Worm (Caenorhabditis elegans): ENCODE data around the gene ifd-2.

Gene ifd-2

DNA sequence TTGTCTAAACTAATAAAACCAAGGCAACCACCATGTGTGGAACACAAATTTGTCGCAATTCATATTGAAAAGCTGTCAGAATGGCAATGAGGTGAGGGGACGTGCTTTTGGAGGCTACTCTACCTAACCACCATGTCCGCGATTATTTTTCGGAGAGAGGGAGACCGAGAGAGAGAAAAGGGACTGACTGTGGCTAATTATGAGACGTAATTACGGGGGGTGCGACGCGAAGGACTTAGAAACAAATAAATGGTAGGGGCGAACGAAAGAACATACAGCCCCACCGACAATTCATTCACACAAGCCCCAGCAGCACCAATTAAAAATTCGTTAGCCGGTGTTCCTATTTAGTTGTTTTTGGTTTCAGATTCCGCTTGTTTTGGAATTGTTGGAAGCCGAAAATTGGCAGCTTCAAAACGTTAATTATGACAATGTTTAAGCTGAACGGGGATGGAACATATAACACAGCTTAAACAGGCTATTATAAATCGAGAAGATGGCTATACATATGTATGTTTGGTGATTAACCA, 37.1 kb upstream of the ifd-2 start:
- peak; percentile 36 for TF ChIP-seq nhr-25 (tag; optimal IDR thresholded peaks at IDR 0.05)
- no peak for TF ChIP-seq snpc-4 (tag; optimal IDR thresholded peaks at IDR 0.05)
- no peak for TF ChIP-seq lin-11 (tag; optimal IDR thresholded peaks at IDR 0.05)

- TF ChIP-seq sma-9 (GFP tag; optimal IDR thresholded peaks at IDR 0.05) (no peak), sma-9 (tag; optimal IDR thresholded peaks at IDR 0.05) (no peak), ceh-82 (tag; optimal IDR thresholded peaks at IDR 0.05) (no peak), sma-3 (GFP tag; optimal IDR thresholded peaks at IDR 0.05) (no peak), ceh-16 (tag; optimal IDR thresholded peaks at IDR 0.05) (no peak), lin-13 (GFP tag; optimal IDR thresholded peaks at IDR 0.05) (no peak), mab-5 (tag; optimal IDR thresholded peaks at IDR 0.05) (no peak), lsy-2 (tag; optimal IDR thresholded peaks at IDR 0.05) (no peak), lin-39 (tag; optimal IDR thresholded peaks at IDR 0.05) (no peak), lin-11 (tag; optimal IDR thresholded peaks at IDR 0.05) (no peak), nhr-25 (tag; optimal IDR thresholded peaks at IDR 0.05) (no peak), peb-1 (tag; optimal IDR thresholded peaks at IDR 0.05) (no peak), alr-1 (tag; optimal IDR thresholded peaks at IDR 0.05) (no peak), nhr-10 (tag; optimal IDR thresholded peaks at IDR 0.05) (no peak), nhr-77 (tag; optimal IDR thresholded peaks at IDR 0.05) (no peak), zag-1 (tag; optimal IDR thresholded peaks at IDR 0.05) (no peak)
These were observed 35.7 kb upstream of the ifd-2 start, which contains the start of gene igcm-1 for ce11 chrX:851421-851820. TSS of gene igcm-1 (minus strand) at chrX:851521.

ce11 chrX:845443-845842, 29.7 kb upstream of the ifd-2 start:
- no peak for TF ChIP-seq nhr-11 (tag; optimal IDR thresholded peaks at IDR 0.05)
- TF ChIP-seq ztf-1 (GFP tag; conservative IDR thresholded peaks at IDR 0.05) = no peak
- TF ChIP-seq sem-4 (tag; optimal IDR thresholded peaks at IDR 0.05) = no peak
- no peak for TF ChIP-seq unc-39 (tag; optimal IDR thresholded peaks at IDR 0.05)
- TF ChIP-seq aly-2 (tag; optimal IDR thresholded peaks at IDR 0.05) = no peak
- no peak for TF ChIP-seq snpc-4 (tag; optimal IDR thresholded peaks at IDR 0.05)
- TF ChIP-seq ztf-11 (tag; optimal IDR thresholded peaks at IDR 0.05) = no peak
- TF ChIP-seq lsy-2 (tag; optimal IDR thresholded peaks at IDR 0.05) = no peak
- no peak for TF ChIP-seq egl-27 (tag; optimal IDR thresholded peaks at IDR 0.05)
- TF ChIP-seq zag-1 (tag; optimal IDR thresholded peaks at IDR 0.05) = no peak
- TF ChIP-seq gmeb-1 (tag; optimal IDR thresholded peaks at IDR 0.05) = no peak
- no peak for TF ChIP-seq unc-62 (GFP tag; optimal IDR thresholded peaks at IDR 0.05)
- TF ChIP-seq alr-1 (tag; optimal IDR thresholded peaks at IDR 0.05) = no peak
- no peak for TF ChIP-seq mbf-1 (tag; optimal IDR thresholded peaks at IDR 0.05)
- no peak for TF ChIP-seq sma-3 (GFP tag; optimal IDR thresholded peaks at IDR 0.05)
- TF ChIP-seq nhr-77 (tag; optimal IDR thresholded peaks at IDR 0.05) = no peak
- no peak for TF ChIP-seq lin-39 (tag; optimal IDR thresholded peaks at IDR 0.05)
- TF ChIP-seq ceh-82 (tag; optimal IDR thresholded peaks at IDR 0.05) = no peak
- TF ChIP-seq nhr-237 (tag; optimal IDR thresholded peaks at IDR 0.05) = no peak

DNA sequence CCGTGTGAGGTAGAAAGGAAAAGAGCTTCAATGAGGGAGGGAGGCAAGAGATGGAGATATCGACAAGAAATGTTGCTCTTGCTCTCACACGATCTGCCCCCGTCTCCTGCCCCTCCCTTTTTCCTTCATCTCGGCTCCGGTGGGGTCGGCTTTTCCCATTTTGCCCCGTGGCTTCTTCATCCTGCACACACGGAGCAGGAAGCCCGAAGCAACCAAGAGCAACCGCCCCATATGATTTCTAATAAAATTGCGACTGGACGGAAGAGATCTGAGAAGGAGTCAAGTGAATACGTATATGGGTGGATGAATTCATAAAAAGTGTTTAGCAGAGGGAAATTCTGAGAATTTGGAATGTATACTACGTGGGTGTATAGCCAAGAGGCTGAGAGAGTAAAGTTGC, 28.9 kb upstream of the ifd-2 start:
- TF ChIP-seq lin-13 (GFP tag; optimal IDR thresholded peaks at IDR 0.05) (no peak), R02D3.7 (tag; optimal IDR thresholded peaks at IDR 0.05) (no peak), skn-1 (tag; optimal IDR thresholded peaks at IDR 0.05) (no peak), peb-1 (tag; optimal IDR thresholded peaks at IDR 0.05) (no peak), elt-1 (tag; optimal IDR thresholded peaks at IDR 0.05) (no peak), nhr-10 (tag; optimal IDR thresholded peaks at IDR 0.05) (no peak), gmeb-1 (tag; optimal IDR thresholded peaks at IDR 0.05) (no peak), lsy-2 (tag; optimal IDR thresholded peaks at IDR 0.05) (no peak), nhr-129 (tag; optimal IDR thresholded peaks at IDR 0.05) (peak; percentile 3), mab-5 (tag; optimal IDR thresholded peaks at IDR 0.05) (no peak), crh-2 (tag; optimal IDR thresholded peaks at IDR 0.05) (peak; percentile 7), C34F6.9 (tag; optimal IDR thresholded peaks at IDR 0.05) (peak; percentile 27), mbf-1 (tag; optimal IDR thresholded peaks at IDR 0.05) (no peak)

ce11 chrX:841393-841792, 25.7 kb upstream of the ifd-2 start, which contains the start of gene F39H12.3:
TSS of gene F39H12.3 (minus strand) at chrX:841493.
- no peak for TF ChIP-seq nhr-21 (tag; optimal IDR thresholded peaks at IDR 0.05)
- no peak for TF ChIP-seq sma-9 (GFP tag; optimal IDR thresholded peaks at IDR 0.05)
- TF ChIP-seq sma-9 (tag; optimal IDR thresholded peaks at IDR 0.05) = no peak
- no peak for TF ChIP-seq nhr-6 (tag; optimal IDR thresholded peaks at IDR 0.05)
- TF ChIP-seq nhr-12 (tag; optimal IDR thresholded peaks at IDR 0.05) = no peak

Measured in whole organism, L2 larva.